Fruit fly (Drosophila melanogaster): ENCODE data around the gene spn-A.
A peak's percentile ranks its signal among the peaks of the same experiment; 100 is the strongest.

The spn-A gene

DNA sequence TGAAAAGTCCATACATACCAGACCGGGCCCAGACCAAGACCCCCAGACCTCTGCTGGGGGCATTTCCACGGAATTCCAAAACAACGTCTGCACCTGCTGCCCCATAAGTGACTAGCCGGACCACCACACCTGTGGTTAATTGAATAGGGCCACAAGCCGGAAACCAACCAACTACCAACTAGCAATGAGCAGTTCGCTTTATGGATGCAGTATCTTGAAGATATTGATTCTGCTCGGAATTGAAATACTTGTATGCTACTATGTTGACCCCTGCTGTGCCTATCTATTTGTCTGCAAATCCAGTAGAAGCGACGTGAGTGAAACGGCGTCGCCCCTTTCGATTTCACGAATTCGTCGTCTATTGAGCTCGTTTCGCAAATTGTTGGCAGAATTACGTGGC is 40.0 kb upstream of the spn-A start (continued):
- TF ChIP-seq jing (GFP tag; optimal IDR thresholded peaks at IDR 0.05), result no peak
- no peak for TF ChIP-seq insv (GFP tag; optimal IDR thresholded peaks at IDR 0.05)
- peak; percentile 7 for TF ChIP-seq lab (GFP tag; optimal IDR thresholded peaks at IDR 0.05)
- TF ChIP-seq CG7556 (GFP tag; optimal IDR thresholded peaks at IDR 0.05), result no peak
- no peak for TF ChIP-seq CG2202 (tag; optimal IDR thresholded peaks at IDR 0.05)
- peak; percentile 3 for TF ChIP-seq Atf3 (GFP tag; optimal IDR thresholded peaks at IDR 0.05)
- TF ChIP-seq CG11504 (tag; optimal IDR thresholded peaks at IDR 0.05), result peak; percentile 30
- no peak for TF ChIP-seq Hey (tag; optimal IDR thresholded peaks at IDR 0.05)
- 0 out of 3 replicates have a peak, but pooled peaks have one; percentile 34 for TF ChIP-seq H15 (GFP tag; IDR thresholded peaks at IDR 0.05)
- no peak for TF ChIP-seq org-1 (GFP tag; optimal IDR thresholded peaks at IDR 0.05)
- TF ChIP-seq sisA (GFP tag; IDR thresholded peaks at IDR 0.05), result peak; percentile 39
- TF ChIP-seq CG6175 (GFP tag; IDR thresholded peaks at IDR 0.05), result no peak
- no peak for TF ChIP-seq ab (GFP tag; optimal IDR thresholded peaks at IDR 0.05)
- peak; percentile 45 for TF ChIP-seq CG9932 (GFP tag; IDR thresholded peaks at IDR 0.05)
- TF ChIP-seq slbo (GFP tag; IDR thresholded peaks at IDR 0.05), result peak; percentile 55
- TF ChIP-seq Hr3 (GFP tag; optimal IDR thresholded peaks at IDR 0.05), result no peak
- TF ChIP-seq CG30403 (GFP tag; optimal IDR thresholded peaks at IDR 0.05), result no peak
- TF ChIP-seq CG17912 (GFP tag; optimal IDR thresholded peaks at IDR 0.05), result no peak
- TF ChIP-seq vnd (GFP tag; IDR thresholded peaks at IDR 0.05; ENCODE audit: partially characterized antibody), result no peak
- no peak for TF ChIP-seq CG7928 (GFP tag; optimal IDR thresholded peaks at IDR 0.05)
- 0 out of 3 replicates have a peak, but pooled peaks have one; percentile 12 for TF ChIP-seq CG3726 (GFP tag; IDR thresholded peaks at IDR 0.05)
- TF ChIP-seq Asciz (GFP tag; optimal IDR thresholded peaks at IDR 0.05), result no peak
- peak; percentile 43 for TF ChIP-seq Xrp1 (GFP tag; IDR thresholded peaks at IDR 0.05)
- TF ChIP-seq Dip2 (GFP tag; IDR thresholded peaks at IDR 0.05), result no peak
- TF ChIP-seq NfI (GFP tag; optimal IDR thresholded peaks at IDR 0.05), result no peak
- 0 out of 3 replicates have a peak, but pooled peaks have one; percentile 29 for TF ChIP-seq Mrtf (GFP tag; IDR thresholded peaks at IDR 0.05)
- peak; percentile 32; the same call in 1 of the 3 replicates for TF ChIP-seq row (GFP tag; IDR thresholded peaks at IDR 0.05)
- no peak for TF ChIP-seq CG9876 (GFP tag; optimal IDR thresholded peaks at IDR 0.05)
- TF ChIP-seq Awh (GFP tag; IDR thresholded peaks at IDR 0.05), result no peak
- TF ChIP-seq Rx (GFP tag; IDR thresholded peaks at IDR 0.05), result peak; percentile 40; the same call in 1 of the 2 replicates
- TF ChIP-seq Hr78 (GFP tag; optimal IDR thresholded peaks at IDR 0.05), result no peak
- TF ChIP-seq CG18619 (GFP tag; optimal IDR thresholded peaks at IDR 0.05), result no peak
- TF ChIP-seq dysf (GFP tag; IDR thresholded peaks at IDR 0.05), result 0 out of 3 replicates have a peak, but pooled peaks have one; percentile 27
- no peak for TF ChIP-seq CG17568 (GFP tag; optimal IDR thresholded peaks at IDR 0.05)
- no peak for TF ChIP-seq CG8359 (GFP tag; optimal IDR thresholded peaks at IDR 0.05; ENCODE audit: borderline replicate concordance)
- peak; percentile 24 for TF ChIP-seq lilli (GFP tag; optimal IDR thresholded peaks at IDR 0.05)
- TF ChIP-seq HmgD (GFP tag; optimal IDR thresholded peaks at IDR 0.05), result no peak
- no peak for TF ChIP-seq scrt (GFP tag; optimal IDR thresholded peaks at IDR 0.05)
- TF ChIP-seq kah (GFP tag; optimal IDR thresholded peaks at IDR 0.05), result no peak
- TF ChIP-seq dpn (GFP tag; optimal IDR thresholded peaks at IDR 0.05), result peak; percentile 16 to 24
- TF ChIP-seq CG7357 (GFP tag; IDR thresholded peaks at IDR 0.05), result no peak
- TF ChIP-seq Meics (GFP tag; optimal IDR thresholded peaks at IDR 0.05), result peak; percentile 1
- no peak for TF ChIP-seq Six4 (GFP tag; optimal IDR thresholded peaks at IDR 0.05)
- TF ChIP-seq CG12769 (tag; optimal IDR thresholded peaks at IDR 0.05), result peak; percentile 18
- no peak for TF ChIP-seq CG10543 (GFP tag; optimal IDR thresholded peaks at IDR 0.05)
- TF ChIP-seq pan (optimal IDR thresholded peaks at IDR 0.05), result no peak
- TF ChIP-seq pan (GFP tag; optimal IDR thresholded peaks at IDR 0.05 in 1 of 2, IDR thresholded peaks at IDR 0.05 in 1 of 2), result peak in 1 of 2 experiments; percentile 40
- TF ChIP-seq CG34376 (GFP tag; optimal IDR thresholded peaks at IDR 0.05), result no peak
- no peak for TF ChIP-seq CG1024 (GFP tag; IDR thresholded peaks at IDR 0.05)
- no peak for TF ChIP-seq Pdp1 (GFP tag; optimal IDR thresholded peaks at IDR 0.05)
- no peak for TF ChIP-seq sd (tag; optimal IDR thresholded peaks at IDR 0.05)
